Worm (Caenorhabditis elegans) whole organism, young adult: ENCODE data around the gene pqn-87.

Experiments
- B0261.1 ChIP-seq: sonication (generic microtip); optimal IDR thresholded peaks from 2 replicates; lab custom pipeline; 2016; ENCODE audit warnings: mild to moderate bottlenecking, missing genetic modification characterization, moderate library complexity, missing compliant biosample characterization
- F10E7.11 ChIP-seq: sonication (generic microtip); optimal IDR thresholded peaks from 2 replicates; lab custom pipeline; 2017; ENCODE audit warnings: mild to moderate bottlenecking, missing genetic modification characterization, moderate library complexity, missing compliant biosample characterization
- F22D6.2 ChIP-seq: sonication (generic microtip); optimal IDR thresholded peaks from 2 replicates; lab custom pipeline; 2016; ENCODE audit warnings: mild to moderate bottlenecking, missing genetic modification characterization, missing compliant biosample characterization
- F49E8.2 ChIP-seq: sonication (generic microtip); optimal IDR thresholded peaks from 3 replicates; lab custom pipeline; 2017; ENCODE audit warnings: missing genetic modification characterization, mild to moderate bottlenecking, missing compliant biosample characterization, antibody characterized with exemption, moderate library complexity; ENCODE audit not compliant: insufficient read depth
- F52B5.7 ChIP-seq: sonication (generic microtip); optimal IDR thresholded peaks from 2 replicates; lab custom pipeline; 2016; ENCODE audit warnings: mild to moderate bottlenecking, missing genetic modification characterization, missing compliant biosample characterization
- Y53F4B.3 ChIP-seq: fragments of 200-800 bp; sonication (Bioruptor generic); IDR thresholded peaks from 2 replicates; pipeline ENCODE4 v1.3.6; 2022; ENCODE audit warnings: missing genetic modification reagents, missing genetic modification characterization, missing compliant biosample characterization
- Y56A3A.18 ChIP-seq: fragments of 200-800 bp; sonication (Bioruptor generic); IDR thresholded peaks from 2 replicates; pipeline ENCODE4 v1.3.6; 2022; ENCODE audit warnings: missing genetic modification reagents, missing genetic modification characterization, missing compliant biosample characterization
- aptf-2 ChIP-seq: fragments of 200-800 bp; sonication (Bioruptor generic); conservative IDR thresholded peaks from 2 replicates; pipeline ENCODE4 v1.3.6; 2022; ENCODE audit warnings: missing genetic modification reagents, missing genetic modification characterization, missing compliant biosample characterization
- atf-7 ChIP-seq: sonication (generic microtip); optimal IDR thresholded peaks from 2 replicates; lab custom pipeline; 2017; ENCODE audit warnings: mild to moderate bottlenecking, missing genetic modification characterization, missing compliant biosample characterization
- attf-5 ChIP-seq: fragments of 200-800 bp; sonication (Bioruptor generic); optimal IDR thresholded peaks from 2 replicates; lab custom pipeline; 2018; ENCODE audit warnings: mild to moderate bottlenecking, missing genetic modification characterization, missing compliant biosample characterization
- cebp-1 ChIP-seq, 2 experiments: fragments of 200-800 bp in 1 of 2; sonication (Bioruptor generic) in 1 of 2; sonication (generic microtip) in 1 of 2; IDR thresholded peaks in 1 of 2; optimal IDR thresholded peaks in 1 of 2; 2 replicates each; pipeline versions ENCODE4 v1.3.6 to Lab custom; 2017 to 2022; ENCODE audit warnings: missing compliant biosample characterization in 2 of 2, missing genetic modification characterization in 2 of 2, mild to moderate bottlenecking in 1 of 2, missing genetic modification reagents in 1 of 2, moderate library complexity in 1 of 2
- ceh-27 ChIP-seq: fragments of 200-800 bp; sonication (Bioruptor generic); optimal IDR thresholded peaks from 2 replicates; lab custom pipeline; 2018; ENCODE audit warnings: mild to moderate bottlenecking, missing genetic modification characterization, moderate library complexity, missing compliant biosample characterization
- ceh-58 ChIP-seq: fragments of 200-800 bp; sonication (Bioruptor generic); IDR thresholded peaks from 2 replicates; pipeline ENCODE4 v1.3.6; 2022; ENCODE audit warnings: missing genetic modification characterization, missing compliant biosample characterization
- ceh-79 ChIP-seq: sonication (generic microtip); optimal IDR thresholded peaks from 2 replicates; lab custom pipeline; 2017; ENCODE audit warnings: mild to moderate bottlenecking, missing genetic modification characterization, missing compliant biosample characterization
- dox-1 ChIP-seq: fragments of 200-800 bp; sonication (Bioruptor generic); IDR thresholded peaks from 2 replicates; pipeline ENCODE4 v1.3.6; 2022; ENCODE audit warnings: missing genetic modification reagents, missing genetic modification characterization, missing compliant biosample characterization
- dpff-1 ChIP-seq: sonication (generic microtip); optimal IDR thresholded peaks from 2 replicates; lab custom pipeline; 2017; ENCODE audit warnings: mild to moderate bottlenecking, missing genetic modification characterization, missing compliant biosample characterization
- dpl-1 ChIP-seq: fragments of 150-350 bp; optimal IDR thresholded peaks from 2 replicates; lab custom pipeline; 2014; ENCODE audit warnings: missing biosample characterization, missing genetic modification reagents, missing genetic modification characterization
- efl-1 ChIP-seq: fragments of 150-350 bp; optimal IDR thresholded peaks from 2 replicates; lab custom pipeline; 2014; ENCODE audit warnings: missing biosample characterization, missing genetic modification reagents, missing genetic modification characterization
- egl-18 ChIP-seq: fragments of 200-800 bp; sonication (Bioruptor generic); IDR thresholded peaks from 2 replicates; pipeline ENCODE4 v1.3.6; 2022; ENCODE audit warnings: missing genetic modification reagents, missing genetic modification characterization, missing compliant biosample characterization
- egrh-3 ChIP-seq: fragments of 200-800 bp; sonication (Bioruptor generic); IDR thresholded peaks from 2 replicates; pipeline ENCODE4 v1.3.6; 2022; ENCODE audit warnings: missing genetic modification reagents, missing genetic modification characterization, missing compliant biosample characterization
- fkh-3 ChIP-seq: sonication (generic microtip); optimal IDR thresholded peaks from 2 replicates; lab custom pipeline; 2016; ENCODE audit warnings: mild to moderate bottlenecking, missing genetic modification characterization, missing compliant biosample characterization
- gei-17 ChIP-seq: fragments of 200-800 bp; sonication (Bioruptor generic); optimal IDR thresholded peaks from 2 replicates; lab custom pipeline; 2018; ENCODE audit warnings: mild to moderate bottlenecking, missing genetic modification characterization, missing compliant biosample characterization
- hlh-26 ChIP-seq: fragments of 200-800 bp; sonication (Bioruptor generic); conservative IDR thresholded peaks from 2 replicates; pipeline ENCODE4 v1.3.6; 2022; ENCODE audit warnings: missing genetic modification reagents, missing genetic modification characterization, missing compliant biosample characterization
- hrde-1 ChIP-seq: sonication (generic microtip); optimal IDR thresholded peaks from 2 replicates; lab custom pipeline; 2016; ENCODE audit warnings: missing genetic modification characterization, mild to moderate bottlenecking, missing compliant biosample characterization, moderate library complexity, missing genotype, missing genetic modification reagents, borderline replicate concordance
- hsf-1 ChIP-seq: fragments of 200-800 bp; sonication (Bioruptor generic); IDR thresholded peaks from 2 replicates; pipeline ENCODE4 v1.3.6; 2022; ENCODE audit warnings: missing genetic modification reagents, missing genetic modification characterization, missing compliant biosample characterization
- lag-1 ChIP-seq: fragments of 200-800 bp; sonication (Bioruptor generic); IDR thresholded peaks from 2 replicates; pipeline ENCODE4 v1.3.6; 2022; ENCODE audit warnings: missing genetic modification reagents, missing genetic modification characterization, missing compliant biosample characterization
- let-607 ChIP-seq, 2 experiments: fragments of 200-800 bp in 1 of 2; sonication (Bioruptor generic) in 1 of 2; sonication (generic microtip) in 1 of 2; optimal IDR thresholded peaks; 2 replicates each; lab custom pipeline; 2016 to 2018; ENCODE audit warnings: mild to moderate bottlenecking in 2 of 2, missing compliant biosample characterization in 2 of 2, missing genetic modification characterization in 2 of 2, moderate library complexity in 2 of 2, missing genotype in 1 of 2
- lin-54 ChIP-seq: fragments of 200-800 bp; sonication (Bioruptor generic); optimal IDR thresholded peaks from 2 replicates; lab custom pipeline; 2018; ENCODE audit warnings: mild to moderate bottlenecking, missing genetic modification characterization, missing compliant biosample characterization
- lsl-1 ChIP-seq: fragments of 200-800 bp; sonication (Bioruptor generic); optimal IDR thresholded peaks from 2 replicates; lab custom pipeline; 2018; ENCODE audit warnings: mild to moderate bottlenecking, missing genetic modification characterization, moderate library complexity, missing compliant biosample characterization
- madf-10 ChIP-seq: sonication (generic microtip); optimal IDR thresholded peaks from 2 replicates; lab custom pipeline; 2016; ENCODE audit warnings: mild to moderate bottlenecking, missing genetic modification characterization, missing compliant biosample characterization
- madf-8 ChIP-seq: fragments of 200-800 bp; sonication (Bioruptor generic); conservative IDR thresholded peaks from 2 replicates; pipeline ENCODE4 v1.3.6; 2022; ENCODE audit warnings: missing genetic modification reagents, missing genetic modification characterization, missing compliant biosample characterization
- mes-4 ChIP-seq: sonication (generic microtip); optimal IDR thresholded peaks from 2 replicates; lab custom pipeline; 2016; ENCODE audit warnings: missing genotype, missing genetic modification characterization, missing compliant biosample characterization
- nhr-120 ChIP-seq: fragments of 200-800 bp; sonication (Bioruptor generic); IDR thresholded peaks from 2 replicates; pipeline ENCODE4 v1.3.6; 2022; ENCODE audit warnings: missing genetic modification characterization, missing compliant biosample characterization
- nhr-27 ChIP-seq: fragments of 200-800 bp; sonication (Bioruptor generic); optimal IDR thresholded peaks from 2 replicates; lab custom pipeline; 2018; ENCODE audit warnings: mild to moderate bottlenecking, missing genetic modification characterization, moderate library complexity, missing compliant biosample characterization
- pha-4 ChIP-seq: fragments of 150-350 bp; sonication (generic microtip); optimal IDR thresholded peaks from 2 replicates; lab custom pipeline; 2014; ENCODE audit warnings: missing biosample characterization, missing genetic modification reagents, missing genetic modification characterization
- rec-8 ChIP-seq, 2 experiments: sonication (generic microtip); optimal IDR thresholded peaks; 2 replicates each; lab custom pipeline; 2016; ENCODE audit warnings: mild to moderate bottlenecking in 2 of 2, missing genetic modification characterization in 2 of 2, missing genetic modification reagents in 2 of 2, missing genotype in 2 of 2, missing biosample characterization in 1 of 2, missing compliant biosample characterization in 1 of 2, moderate library complexity in 1 of 2
- rpc-1 ChIP-seq, 2 experiments: fragments of 150-350 bp in 1 of 2; sonication (generic microtip) in 1 of 2; optimal IDR thresholded peaks; 2 replicates each; lab custom pipeline; 2014 to 2018; ENCODE audit warnings: missing biosample characterization in 1 of 2, missing genetic modification characterization in 1 of 2, missing genetic modification reagents in 1 of 2, missing genotype in 1 of 2
- sdz-38 ChIP-seq: sonication (generic microtip); optimal IDR thresholded peaks from 2 replicates; lab custom pipeline; 2016; ENCODE audit warnings: missing genotype, missing genetic modification characterization, missing compliant biosample characterization
- sea-2 ChIP-seq: fragments of 200-800 bp; sonication (Bioruptor generic); IDR thresholded peaks from 2 replicates; pipeline ENCODE4 v1.3.6; 2022; ENCODE audit warnings: missing genetic modification characterization, missing compliant biosample characterization
- snpc-1.3 ChIP-seq: sonication (generic microtip); optimal IDR thresholded peaks from 2 replicates; lab custom pipeline; 2017; ENCODE audit warnings: missing genetic modification characterization, mild to moderate bottlenecking, missing compliant biosample characterization, antibody characterized with exemption, moderate library complexity, missing genotype, missing genetic modification reagents; ENCODE audit not compliant: insufficient read depth
- snpc-4 ChIP-seq, 5 experiments: fragments of 150-350 bp in 1 of 5; sonication (generic microtip) in 4 of 5; optimal IDR thresholded peaks; 2 replicates each; lab custom pipeline; 2014 to 2018; ENCODE audit warnings: missing genetic modification characterization in 5 of 5, missing biosample characterization in 3 of 5, antibody characterized with exemption in 2 of 5, mild to moderate bottlenecking in 2 of 5, missing compliant biosample characterization in 2 of 5, missing genotype in 2 of 5, moderate library complexity in 2 of 5, missing genetic modification reagents in 1 of 5
- somi-1 ChIP-seq: fragments of 200-800 bp; sonication (Bioruptor generic); optimal IDR thresholded peaks from 2 replicates; lab custom pipeline; 2018; ENCODE audit warnings: mild to moderate bottlenecking, missing genetic modification characterization, missing compliant biosample characterization
- zfh-2 ChIP-seq: fragments of 200-800 bp; sonication (Bioruptor generic); conservative IDR thresholded peaks from 2 replicates; pipeline ENCODE4 v1.3.6; 2022; ENCODE audit warnings: missing genetic modification reagents, missing genetic modification characterization, missing compliant biosample characterization
- ztf-18 ChIP-seq: sonication (generic microtip); optimal IDR thresholded peaks from 2 replicates; lab custom pipeline; 2016; ENCODE audit warnings: missing genotype, mild to moderate bottlenecking, missing genetic modification characterization, missing compliant biosample characterization

pqn-87 gene

DNA sequence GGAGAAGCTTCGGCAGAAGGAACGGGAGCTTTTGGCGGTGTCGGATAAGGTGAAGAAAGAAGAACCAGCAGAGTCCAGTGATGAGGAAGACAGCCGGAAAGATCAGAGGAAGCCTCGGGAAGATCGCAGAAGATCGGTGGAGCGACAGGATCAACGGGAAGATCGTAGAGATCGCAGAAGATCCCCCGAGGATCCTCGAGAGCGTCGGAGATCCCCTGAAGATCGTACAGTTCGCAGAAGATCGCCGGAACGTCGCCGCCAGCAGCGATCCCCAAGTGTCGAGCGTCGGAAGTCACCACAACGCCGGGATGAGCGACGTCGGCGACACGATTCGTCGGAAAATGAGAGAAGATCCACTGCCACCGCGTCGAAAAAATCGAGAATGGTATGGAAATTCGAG, 1.3 kb upstream of the pqn-87 start:
- TF ChIP-seq let-607 (tag; optimal IDR thresholded peaks at IDR 0.05; lab: Kevin White, UChicago) (no peak), zfh-2 (GFP tag; lab: Robert Waterston, UW) (peak; percentile 45; the same call in 1 of the 2 replicates), nhr-27 (tag; lab: Kevin White, UChicago) (no peak), pha-4 (tag; lab: Kevin White, UChicago) (no peak), egrh-3 (peak; percentile 57; the same call in 1 of the 2 replicates)

DNA sequence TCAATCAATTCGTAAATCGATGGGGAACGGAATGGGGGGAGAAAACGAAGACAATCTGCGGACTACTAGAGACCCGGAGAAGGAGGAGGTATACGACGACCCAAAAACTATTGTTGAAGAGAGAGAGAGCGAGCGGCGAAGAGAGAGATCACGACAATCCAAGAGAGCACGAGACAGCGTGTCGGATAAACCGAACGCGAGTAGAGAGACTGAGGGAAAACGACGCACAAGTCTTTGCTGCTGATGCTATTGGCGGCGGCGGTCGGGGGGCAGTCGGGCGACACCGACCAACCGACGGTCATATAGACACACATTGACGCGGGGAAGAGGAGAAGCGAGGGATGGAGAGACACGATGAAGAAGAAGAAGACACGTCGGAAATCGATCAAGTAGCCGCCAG, 2.4 kb downstream of the pqn-87 start:
- no peak for TF ChIP-seq snpc-1.3
- no peak for TF ChIP-seq sdz-38 (tag; lab: Kevin White, UChicago)
- TF ChIP-seq egrh-3: peak; percentile 73
- TF ChIP-seq ztf-18 (tag; lab: Kevin White, UChicago): peak; percentile 33
- no peak for TF ChIP-seq egl-18
- no peak for TF ChIP-seq lsl-1 (GFP tag; lab: Kevin White, UChicago)
- TF ChIP-seq pha-4 (tag; lab: Kevin White, UChicago): no peak
- no peak for TF ChIP-seq cebp-1 (GFP tag; IDR thresholded peaks at IDR 0.05; lab: Robert Waterston, UW)
- TF ChIP-seq cebp-1 (tag; optimal IDR thresholded peaks at IDR 0.05; lab: Kevin White, UChicago): peak; percentile 76
- TF ChIP-seq gei-17 (GFP tag; lab: Kevin White, UChicago): peak; percentile 36
- TF ChIP-seq ceh-58 (GFP tag; lab: Robert Waterston, UW): no peak
- TF ChIP-seq ceh-27: peak; percentile 78
- TF ChIP-seq Y53F4B.3 (GFP tag; lab: Robert Waterston, UW): no peak
- no peak for TF ChIP-seq sea-2 (GFP tag; lab: Robert Waterston, UW)
- TF ChIP-seq dpff-1 (tag; lab: Kevin White, UChicago): no peak
- no peak for TF ChIP-seq hrde-1 (tag; lab: Kevin White, UChicago)
- TF ChIP-seq fkh-3: no peak
- no peak for TF ChIP-seq somi-1
- no peak for TF ChIP-seq F22D6.2
- TF ChIP-seq B0261.1: no peak
- TF ChIP-seq lag-1 (GFP tag; lab: Robert Waterston, UW): no peak
- TF ChIP-seq Y56A3A.18: no peak
- no peak for TF ChIP-seq rec-8 (tag; optimal IDR thresholded peaks at IDR 0.05; lab: Kevin White, UChicago)
- TF ChIP-seq lin-54 (GFP tag; lab: Kevin White, UChicago): peak; percentile 27
- TF ChIP-seq F49E8.2 (tag; lab: Kevin White, UChicago): no peak
- no peak for TF ChIP-seq ceh-79 (tag; lab: Kevin White, UChicago)
- TF ChIP-seq madf-10 (tag; lab: Kevin White, UChicago): peak; percentile 78
- no peak for TF ChIP-seq mes-4
- TF ChIP-seq hsf-1 (GFP tag; lab: Robert Waterston, UW): no peak
- TF ChIP-seq nhr-120 (GFP tag; lab: Robert Waterston, UW): no peak
- peak; percentile 75 for TF ChIP-seq dox-1 (GFP tag; lab: Robert Waterston, UW)
- no peak for TF ChIP-seq dpl-1 (GFP tag; lab: Kevin White, UChicago)
- no peak for TF ChIP-seq rpc-1 (optimal IDR thresholded peaks at IDR 0.05; lab: Kevin White, UChicago)
- TF ChIP-seq rpc-1 (tag; optimal IDR thresholded peaks at IDR 0.05; lab: Kevin White, UChicago): no peak
- no peak for TF ChIP-seq F10E7.11 (tag; lab: Kevin White, UChicago)
- no peak for TF ChIP-seq atf-7 (tag; lab: Kevin White, UChicago)
- no peak for TF ChIP-seq hlh-26 (GFP tag; lab: Robert Waterston, UW)
- TF ChIP-seq attf-5 (GFP tag; lab: Kevin White, UChicago): peak; percentile 63
- no peak for TF ChIP-seq efl-1 (GFP tag; lab: Kevin White, UChicago)
- TF ChIP-seq madf-8: no peak
- peak; percentile 62 for TF ChIP-seq snpc-4 (GFP tag; optimal IDR thresholded peaks at IDR 0.05; lab: Kevin White, UChicago)
- peak; percentile 50 to 87 (median 81) for TF ChIP-seq snpc-4 (tag; optimal IDR thresholded peaks at IDR 0.05; lab: Kevin White, UChicago)
- peak; percentile 30 for TF ChIP-seq F52B5.7
- TF ChIP-seq zfh-2 (GFP tag; lab: Robert Waterston, UW): peak; percentile 98
- TF ChIP-seq aptf-2: no peak
